Worm (Caenorhabditis elegans): ENCODE measurements around the gene nspb-1.

Gene nspb-1

ce11 chrIV:6613296-6613695, 22.4 kb upstream of the nspb-1 start, which contains the start of gene drh-1:
drh-1 (minus strand) TSS chrIV:6613353.
- TF ChIP-seq ceh-83 (GFP tag; optimal IDR thresholded peaks at IDR 0.05) (no peak), nhr-28 (tag; optimal IDR thresholded peaks at IDR 0.05) (no peak), unc-39 (tag; optimal IDR thresholded peaks at IDR 0.05) (no peak), lin-32 (GFP tag; optimal IDR thresholded peaks at IDR 0.05) (no peak), ham-2 (GFP tag; optimal IDR thresholded peaks at IDR 0.05) (no peak), M03D4.4 (tag; optimal IDR thresholded peaks at IDR 0.05) (no peak), hlh-1 (tag; optimal IDR thresholded peaks at IDR 0.05) (no peak), elt-1 (tag; optimal IDR thresholded peaks at IDR 0.05; ENCODE audit: borderline replicate concordance, insufficient read depth) (no peak), ztf-11 (tag; optimal IDR thresholded peaks at IDR 0.05) (no peak), bed-3 (GFP tag; optimal IDR thresholded peaks at IDR 0.05) (no peak), unc-120 (tag; optimal IDR thresholded peaks at IDR 0.05; ENCODE audit: poor library complexity, severe bottlenecking) (no peak), pha-4 (tag; optimal IDR thresholded peaks at IDR 0.05) (no peak), zip-8 (tag; optimal IDR thresholded peaks at IDR 0.05) (no peak), mab-5 (tag; optimal IDR thresholded peaks at IDR 0.05) (no peak)

DNA sequence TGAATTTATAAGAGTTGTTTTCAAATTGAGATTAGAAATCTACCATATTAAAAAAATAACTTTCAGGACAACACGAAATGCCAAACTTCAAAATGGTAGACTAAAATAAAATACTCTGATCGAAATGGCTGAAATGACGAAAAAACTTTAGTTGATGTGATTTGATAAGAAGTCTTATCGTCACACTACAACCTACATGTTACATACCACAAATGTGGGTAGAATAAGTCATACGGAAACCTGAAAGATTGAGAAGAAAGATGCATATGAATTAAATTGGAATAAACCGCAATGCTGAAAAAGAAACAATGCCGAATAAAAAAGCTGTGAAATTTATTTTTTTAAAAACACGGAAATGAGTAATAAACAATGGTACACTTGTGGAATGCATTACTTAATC, 16.1 kb upstream of the nspb-1 start:
- TF ChIP-seq lsy-2 (tag; optimal IDR thresholded peaks at IDR 0.05): no peak
- TF ChIP-seq nhr-237 (tag; optimal IDR thresholded peaks at IDR 0.05): no peak
- no peak for TF ChIP-seq blmp-1 (tag; optimal IDR thresholded peaks at IDR 0.05)
- TF ChIP-seq ces-1 (GFP tag; optimal IDR thresholded peaks at IDR 0.05): no peak

ce11 chrIV:6606587-6606986, 15.7 kb upstream of the nspb-1 start:
- TF ChIP-seq flh-1 (GFP tag; optimal IDR thresholded peaks at IDR 0.05): no peak
- TF ChIP-seq lin-13 (tag; optimal IDR thresholded peaks at IDR 0.05): no peak
- TF ChIP-seq tbx-8 (GFP tag; optimal IDR thresholded peaks at IDR 0.05): no peak
- no peak for TF ChIP-seq hlh-1 (tag; optimal IDR thresholded peaks at IDR 0.05)
- no peak for TF ChIP-seq ztf-11 (tag; optimal IDR thresholded peaks at IDR 0.05)
- no peak for TF ChIP-seq cnd-1 (tag; optimal IDR thresholded peaks at IDR 0.05)
- no peak for TF ChIP-seq blmp-1 (tag; optimal IDR thresholded peaks at IDR 0.05)
- no peak for TF ChIP-seq M03D4.4 (tag; optimal IDR thresholded peaks at IDR 0.05)
- TF ChIP-seq unc-120 (tag; optimal IDR thresholded peaks at IDR 0.05; ENCODE audit: poor library complexity, severe bottlenecking): no peak
- no peak for TF ChIP-seq bed-3 (GFP tag; optimal IDR thresholded peaks at IDR 0.05)
- TF ChIP-seq mls-2 (tag; optimal IDR thresholded peaks at IDR 0.05): no peak
- TF ChIP-seq nhr-12 (tag; optimal IDR thresholded peaks at IDR 0.05): no peak
- TF ChIP-seq nhr-237 (tag; optimal IDR thresholded peaks at IDR 0.05): no peak
- no peak for TF ChIP-seq unc-39 (tag; optimal IDR thresholded peaks at IDR 0.05)
- no peak for TF ChIP-seq sptf-1 (tag; optimal IDR thresholded peaks at IDR 0.05)
- no peak for TF ChIP-seq drap-1 (GFP tag; optimal IDR thresholded peaks at IDR 0.05)

- TF ChIP-seq ham-2 (GFP tag; optimal IDR thresholded peaks at IDR 0.05) (no peak), nhr-28 (tag; optimal IDR thresholded peaks at IDR 0.05) (no peak), ceh-43 (GFP tag; optimal IDR thresholded peaks at IDR 0.05) (no peak), flh-1 (GFP tag; optimal IDR thresholded peaks at IDR 0.05) (no peak), lin-32 (GFP tag; optimal IDR thresholded peaks at IDR 0.05) (no peak)
Measured at ce11 chrIV:6605863-6606262, 15.0 kb upstream of the nspb-1 start, which contains the start of gene nstp-2. nstp-2 (minus strand) TSS chrIV:6606188.

- no peak for TF ChIP-seq sptf-1 (tag; optimal IDR thresholded peaks at IDR 0.05)
- TF ChIP-seq lin-13 (tag; optimal IDR thresholded peaks at IDR 0.05): no peak
- TF ChIP-seq ceh-83 (GFP tag; optimal IDR thresholded peaks at IDR 0.05): no peak
- no peak for TF ChIP-seq mep-1 (tag; optimal IDR thresholded peaks at IDR 0.05)
- no peak for TF ChIP-seq ceh-43 (GFP tag; optimal IDR thresholded peaks at IDR 0.05)
- no peak for TF ChIP-seq bed-3 (GFP tag; optimal IDR thresholded peaks at IDR 0.05)
- no peak for TF ChIP-seq ztf-11 (tag; optimal IDR thresholded peaks at IDR 0.05)
- TF ChIP-seq lin-32 (GFP tag; optimal IDR thresholded peaks at IDR 0.05): no peak
- no peak for TF ChIP-seq nhr-76 (tag; optimal IDR thresholded peaks at IDR 0.05)
Measured at ce11 chrIV:6603549-6603948, 12.6 kb upstream of the nspb-1 start.

ce11 chrIV:6602376-6602775, 11.5 kb upstream of the nspb-1 start, which contains the start of gene F15B10.3:
F15B10.3 (plus strand) TSS chrIV:6602676.
- no peak for TF ChIP-seq snpc-4 (tag; optimal IDR thresholded peaks at IDR 0.05)
- TF ChIP-seq nhr-76 (tag; optimal IDR thresholded peaks at IDR 0.05): no peak
- TF ChIP-seq flh-1 (GFP tag; optimal IDR thresholded peaks at IDR 0.05): no peak
- TF ChIP-seq ztf-11 (tag; optimal IDR thresholded peaks at IDR 0.05): no peak
- no peak for TF ChIP-seq elt-1 (tag; optimal IDR thresholded peaks at IDR 0.05; ENCODE audit: borderline replicate concordance, insufficient read depth)
- TF ChIP-seq mls-2 (tag; optimal IDR thresholded peaks at IDR 0.05): no peak
- TF ChIP-seq cnd-1 (tag; optimal IDR thresholded peaks at IDR 0.05): no peak
- TF ChIP-seq pha-4 (tag; optimal IDR thresholded peaks at IDR 0.05): no peak

Measured in whole organism, mixed stage, embryonic.